Worm (Caenorhabditis elegans) whole organism, L2 larva: ENCODE results near the gene sto-2.

Experiments
- C34F6.9 ChIP-seq: fragments of 150-350 bp; optimal IDR thresholded peaks from 2 replicates; lab custom pipeline; 2014; ENCODE audit warnings: missing biosample characterization, missing genetic modification characterization
- F13H6.1 ChIP-seq: sonication (generic microtip); optimal IDR thresholded peaks from 2 replicates; lab custom pipeline; 2016; ENCODE audit warnings: missing genetic modification characterization, missing compliant biosample characterization
- R02D3.7 ChIP-seq: fragments of 150-350 bp; optimal IDR thresholded peaks from 2 replicates; lab custom pipeline; 2014; ENCODE audit warnings: missing biosample characterization, missing genetic modification characterization
- Y55F3AM.14 ChIP-seq: fragments of 200-800 bp; sonication (Bioruptor generic); optimal IDR thresholded peaks from 2 replicates; lab custom pipeline; 2018; ENCODE audit warnings: mild to moderate bottlenecking, missing genetic modification characterization, missing compliant biosample characterization
- ZK546.5 ChIP-seq: sonication (generic microtip); optimal IDR thresholded peaks from 2 replicates; lab custom pipeline; 2017; ENCODE audit warnings: missing biosample characterization, missing genetic modification characterization
- alr-1 ChIP-seq: fragments of 150-350 bp; optimal IDR thresholded peaks from 2 replicates; lab custom pipeline; 2014; ENCODE audit warnings: missing biosample characterization, missing genetic modification characterization
- ama-1 ChIP-seq: fragments of 150-350 bp; optimal IDR thresholded peaks from 2 replicates; lab custom pipeline; 2018; ENCODE audit warnings: inconsistent platforms
- blmp-1 ChIP-seq: sonication (generic microtip); optimal IDR thresholded peaks from 2 replicates; lab custom pipeline; 2017; ENCODE audit warnings: missing genetic modification characterization, mild to moderate bottlenecking, missing compliant biosample characterization, antibody characterized with exemption, moderate library complexity; ENCODE audit not compliant: insufficient read depth
- ceh-82 ChIP-seq: fragments of 150-350 bp; optimal IDR thresholded peaks from 2 replicates; lab custom pipeline; 2014; ENCODE audit warnings: missing biosample characterization, missing genetic modification characterization
- crh-2 ChIP-seq: sonication (generic microtip); optimal IDR thresholded peaks from 2 replicates; lab custom pipeline; 2017; ENCODE audit warnings: missing biosample characterization, missing genetic modification characterization
- elt-3 ChIP-seq: sonication (generic microtip); optimal IDR thresholded peaks from 2 replicates; lab custom pipeline; 2017; ENCODE audit warnings: missing biosample characterization, missing genetic modification characterization
- fos-1 ChIP-seq: fragments of 150-350 bp; optimal IDR thresholded peaks from 2 replicates; lab custom pipeline; 2014; ENCODE audit warnings: missing biosample characterization, missing genetic modification characterization
- gmeb-1 ChIP-seq: fragments of 150-350 bp; optimal IDR thresholded peaks from 2 replicates; lab custom pipeline; 2014; ENCODE audit warnings: missing biosample characterization, missing genetic modification characterization
- lin-11 ChIP-seq: fragments of 150-350 bp; sonication (generic microtip); optimal IDR thresholded peaks from 2 replicates; lab custom pipeline; 2014; ENCODE audit warnings: missing biosample characterization, missing genetic modification characterization, inconsistent platforms, mixed read lengths
- lin-13 ChIP-seq: fragments of 150-350 bp; optimal IDR thresholded peaks from 2 replicates; lab custom pipeline; 2014; ENCODE audit warnings: missing biosample characterization, missing genetic modification reagents, missing genetic modification characterization
- lsy-2 ChIP-seq, 2 experiments: fragments of 150-350 bp in 1 of 2; sonication (generic microtip) in 1 of 2; optimal IDR thresholded peaks; 2 replicates each; lab custom pipeline; 2014 to 2017; ENCODE audit warnings: missing biosample characterization in 2 of 2, missing genetic modification characterization in 2 of 2
- mab-5 ChIP-seq: fragments of 150-350 bp; optimal IDR thresholded peaks from 2 replicates; lab custom pipeline; 2014; ENCODE audit warnings: missing biosample characterization, missing genetic modification characterization
- mdl-1 ChIP-seq, 2 experiments: fragments of 150-350 bp in 1 of 2; sonication (generic microtip) in 1 of 2; optimal IDR thresholded peaks; 2 replicates each; lab custom pipeline; 2017; ENCODE audit warnings: missing biosample characterization in 2 of 2, missing genetic modification characterization in 2 of 2
- nhr-129 ChIP-seq: fragments of 150-350 bp; optimal IDR thresholded peaks from 2 replicates; lab custom pipeline; 2014; ENCODE audit warnings: missing biosample characterization, missing genetic modification characterization
- nhr-23 ChIP-seq: fragments of 150-350 bp; optimal IDR thresholded peaks from 2 replicates; lab custom pipeline; 2014; ENCODE audit warnings: missing biosample characterization, missing genetic modification reagents, missing genetic modification characterization
- nhr-6 ChIP-seq: fragments of 150-350 bp; optimal IDR thresholded peaks from 2 replicates; lab custom pipeline; 2014; ENCODE audit warnings: missing biosample characterization, missing genetic modification characterization
- sem-4 ChIP-seq: fragments of 150-350 bp; optimal IDR thresholded peaks from 2 replicates; lab custom pipeline; 2014; ENCODE audit warnings: missing biosample characterization, missing genetic modification reagents, missing genetic modification characterization
- sma-3 ChIP-seq: sonication (generic microtip); optimal IDR thresholded peaks from 2 replicates; lab custom pipeline; 2016; ENCODE audit warnings: missing genetic modification reagents, missing genetic modification characterization, missing compliant biosample characterization
- sma-9 ChIP-seq, 2 experiments: fragments of 150-350 bp in 1 of 2; sonication (generic microtip) in 1 of 2; optimal IDR thresholded peaks; 2 replicates each; lab custom pipeline; 2014 to 2016; ENCODE audit warnings: missing genetic modification characterization in 2 of 2, mild to moderate bottlenecking in 1 of 2, missing biosample characterization in 1 of 2, missing compliant biosample characterization in 1 of 2, missing genetic modification reagents in 1 of 2, moderate library complexity in 1 of 2
- snpc-4 ChIP-seq: fragments of 150-350 bp; optimal IDR thresholded peaks from 2 replicates; lab custom pipeline; 2014; ENCODE audit warnings: missing biosample characterization, missing genetic modification characterization
- unc-55 ChIP-seq: fragments of 150-350 bp; sonication (generic microtip); optimal IDR thresholded peaks from 3 replicates; lab custom pipeline; 2014; ENCODE audit warnings: missing biosample characterization, missing genetic modification reagents, missing genetic modification characterization
- unc-62 ChIP-seq: fragments of 150-350 bp; optimal IDR thresholded peaks from 2 replicates; lab custom pipeline; 2014; ENCODE audit warnings: missing biosample characterization, missing genetic modification reagents, missing genetic modification characterization
- ztf-1 ChIP-seq: fragments of 200-800 bp; sonication (Bioruptor generic); conservative IDR thresholded peaks from 2 replicates; pipeline ENCODE4 v1.3.6; 2022; ENCODE audit warnings: missing genetic modification characterization, missing compliant biosample characterization

Gene sto-2

ce11 chrX:5311174-5311573, 12.0 kb downstream of the sto-2 start:
- peak; percentile 72 for TF ChIP-seq mab-5 (tag; lab: Kevin White, UChicago)
- TF ChIP-seq nhr-129 (tag; lab: Kevin White, UChicago), result no peak
- peak; percentile 53 for TF ChIP-seq unc-55
- no peak for TF ChIP-seq crh-2 (tag; lab: Kevin White, UChicago)
- peak in 1 of 2 experiments; percentile 22 for TF ChIP-seq mdl-1 (tag; optimal IDR thresholded peaks at IDR 0.05; lab: Kevin White, UChicago)
- no peak for TF ChIP-seq lsy-2 (tag; optimal IDR thresholded peaks at IDR 0.05; lab: Kevin White, UChicago)
- no peak for TF ChIP-seq alr-1 (tag; lab: Kevin White, UChicago)
- TF ChIP-seq elt-3, result no peak
- TF ChIP-seq snpc-4 (tag; lab: Kevin White, UChicago), result no peak
- TF ChIP-seq lin-11 (tag; lab: Kevin White, UChicago), result no peak
- no peak for TF ChIP-seq fos-1 (tag; lab: Kevin White, UChicago)

- no peak for TF ChIP-seq lin-13 (GFP tag; lab: Kevin White, UChicago)
- no peak for TF ChIP-seq ztf-1 (GFP tag; lab: Robert Waterston, UW)
- no peak for TF ChIP-seq sma-9 (GFP tag; optimal IDR thresholded peaks at IDR 0.05; lab: Kevin White, UChicago)
- TF ChIP-seq sma-9 (tag; optimal IDR thresholded peaks at IDR 0.05; lab: Kevin White, UChicago), result no peak
- TF ChIP-seq lin-11 (tag; lab: Kevin White, UChicago), result no peak
Observed at ce11 chrX:5309622-5310021, 13.6 kb downstream of the sto-2 start.

ce11 chrX:5303500-5303899, 19.7 kb downstream of the sto-2 start, which contains the start of gene ags-3:
Gene ags-3, minus strand, starts transcription at chrX:5303600.
- no peak for TF ChIP-seq unc-62
- TF ChIP-seq mab-5 (tag; lab: Kevin White, UChicago), result no peak
- TF ChIP-seq Y55F3AM.14 (GFP tag; lab: Kevin White, UChicago), result no peak
- no peak for TF ChIP-seq ZK546.5 (tag; lab: Kevin White, UChicago)
- TF ChIP-seq nhr-23 (tag; lab: Kevin White, UChicago), result no peak
- TF ChIP-seq sma-3 (GFP tag; lab: Kevin White, UChicago), result no peak
- no peak for TF ChIP-seq alr-1 (tag; lab: Kevin White, UChicago)
- TF ChIP-seq blmp-1 (tag; lab: Kevin White, UChicago), result no peak
- no peak for TF ChIP-seq nhr-6 (tag; lab: Kevin White, UChicago)
- TF ChIP-seq ceh-82 (tag; lab: Kevin White, UChicago), result no peak

ce11 chrX:5297942-5298611, 25.1 kb downstream of the sto-2 start, which contains the start of gene ift-81:
Gene ift-81, plus strand, starts transcription at chrX:5298561.
- TF ChIP-seq nhr-23 (tag; lab: Kevin White, UChicago) (no peak), F13H6.1 (peak; percentile 59), nhr-129 (tag; lab: Kevin White, UChicago) (peak; percentile 69), R02D3.7 (tag; lab: Kevin White, UChicago) (no peak), mab-5 (tag; lab: Kevin White, UChicago) (peak; percentile 76), sem-4 (no peak), sma-9 (GFP tag; optimal IDR thresholded peaks at IDR 0.05; lab: Kevin White, UChicago) (peak; percentile 62), sma-9 (tag; optimal IDR thresholded peaks at IDR 0.05; lab: Kevin White, UChicago) (no peak), unc-55 (peak; percentile 83), ama-1 (lab: Kevin White, UChicago) (no peak), gmeb-1 (tag; lab: Kevin White, UChicago) (peak; percentile 39), C34F6.9 (tag; lab: Kevin White, UChicago) (peak; percentile 57), lsy-2 (tag; optimal IDR thresholded peaks at IDR 0.05; lab: Kevin White, UChicago) (peak; percentile 37 to 67), fos-1 (tag; lab: Kevin White, UChicago) (peak; percentile 5), lin-11 (tag; lab: Kevin White, UChicago) (peak; percentile 4), lin-13 (GFP tag; lab: Kevin White, UChicago) (peak; percentile 44), crh-2 (tag; lab: Kevin White, UChicago) (peak; percentile 40)

- TF ChIP-seq nhr-129 (tag; lab: Kevin White, UChicago) (peak; percentile 61), C34F6.9 (tag; lab: Kevin White, UChicago) (no peak)
Observed at ce11 chrX:5293862-5294261, 29.3 kb downstream of the sto-2 start.

- no peak for TF ChIP-seq elt-3
- TF ChIP-seq ceh-82 (tag; lab: Kevin White, UChicago), result no peak
- no peak for TF ChIP-seq lin-13 (GFP tag; lab: Kevin White, UChicago)
- no peak for TF ChIP-seq blmp-1 (tag; lab: Kevin White, UChicago)
- TF ChIP-seq nhr-6 (tag; lab: Kevin White, UChicago), result no peak
Observed at ce11 chrX:5289106-5289505, 34.1 kb downstream of the sto-2 start.
